Fruit fly (Drosophila melanogaster) whole organism, embryonic: Measurements from ENCODE around the gene CG6497.
A peak's percentile ranks its signal among the peaks of the same experiment; 100 is the strongest.

Experiments
- CG12155 ChIP-seq: fragments of 200-800 bp; sonication (Bioruptor generic); optimal IDR thresholded peaks from 3 replicates; lab custom pipeline; 2016; ENCODE audit warnings: missing biosample characterization, missing genetic modification characterization
- CG12236 ChIP-seq: fragments of 200-800 bp; sonication (Bioruptor generic); optimal IDR thresholded peaks from 2 replicates; lab custom pipeline; 2016; ENCODE audit warnings: missing biosample characterization, missing genetic modification characterization
- CG14667 ChIP-seq: fragments of 200-800 bp; sonication (Bioruptor generic); IDR thresholded peaks from 2 replicates; pipeline ENCODE4 v1.3.6; 2022; ENCODE audit warnings: missing biosample characterization, missing genetic modification characterization
- CG15011 ChIP-seq: fragments of 200-800 bp; sonication (Bioruptor generic); optimal IDR thresholded peaks from 3 replicates; lab custom pipeline; 2018; ENCODE audit warnings: missing biosample characterization, mild to moderate bottlenecking, missing genetic modification characterization
- CG15601 ChIP-seq: fragments of 200-800 bp; sonication (Bioruptor generic); optimal IDR thresholded peaks from 3 replicates; lab custom pipeline; 2019; ENCODE audit warnings: missing biosample characterization, mild to moderate bottlenecking, missing genetic modification characterization, moderate library complexity
- CG1602 ChIP-seq: fragments of 200-800 bp; sonication (Bioruptor generic); optimal IDR thresholded peaks from 3 replicates; lab custom pipeline; 2016; ENCODE audit warnings: missing biosample characterization, missing genetic modification characterization
- CG17186 ChIP-seq: fragments of 200-800 bp; sonication (Bioruptor generic); optimal IDR thresholded peaks from 3 replicates; lab custom pipeline; 2017; ENCODE audit warnings: missing biosample characterization, missing genetic modification reagents, missing genetic modification characterization
- CG18764 ChIP-seq: fragments of 200-800 bp; sonication (Bioruptor generic); optimal IDR thresholded peaks from 3 replicates; lab custom pipeline; 2016; ENCODE audit warnings: missing biosample characterization, missing genetic modification characterization
- CG2202 ChIP-seq: fragments of 200-800 bp; sonication (Bioruptor generic); optimal IDR thresholded peaks from 2 replicates; lab custom pipeline; 2018; ENCODE audit warnings: missing biosample characterization, mild to moderate bottlenecking, missing genetic modification characterization
- CG30403 ChIP-seq: fragments of 200-800 bp; sonication (Bioruptor generic); optimal IDR thresholded peaks from 3 replicates; lab custom pipeline; 2016; ENCODE audit warnings: missing biosample characterization, missing genetic modification characterization
- CG32532 ChIP-seq: fragments of 200-800 bp; sonication (Bioruptor generic); IDR thresholded peaks from 2 replicates; pipeline ENCODE4 v1.3.6; 2022; ENCODE audit warnings: missing biosample characterization, missing genetic modification characterization
- CG42726 ChIP-seq: fragments of 200-800 bp; sonication (Bioruptor generic); IDR thresholded peaks from 2 replicates; pipeline ENCODE4 v1.3.6; 2022; ENCODE audit warnings: missing biosample characterization, missing genetic modification characterization; ENCODE audit not compliant: partially characterized antibody
- CG4707 ChIP-seq: fragments of 200-800 bp; sonication (Bioruptor generic); optimal IDR thresholded peaks from 2 replicates; lab custom pipeline; 2018; ENCODE audit warnings: missing biosample characterization, mild to moderate bottlenecking, missing genetic modification characterization, moderate library complexity
- CG5180 ChIP-seq: fragments of 200-800 bp; sonication (Bioruptor generic); optimal IDR thresholded peaks from 3 replicates; lab custom pipeline; 2017; ENCODE audit warnings: missing biosample characterization, missing genetic modification characterization, mild to moderate bottlenecking, moderate library complexity, missing genetic modification reagents
- CG6175 ChIP-seq: fragments of 200-800 bp; sonication (Bioruptor generic); IDR thresholded peaks from 3 replicates; pipeline ENCODE4 v1.3.6; 2022; ENCODE audit warnings: missing biosample characterization, missing genetic modification characterization
- CG6765 ChIP-seq: fragments of 200-800 bp; sonication (Bioruptor generic); optimal IDR thresholded peaks from 3 replicates; lab custom pipeline; 2017; ENCODE audit warnings: missing biosample characterization, mild to moderate bottlenecking, missing genetic modification characterization
- CG7357 ChIP-seq: fragments of 200-800 bp; sonication (Bioruptor generic); IDR thresholded peaks from 3 replicates; pipeline ENCODE4 v1.3.6; 2022; ENCODE audit warnings: missing biosample characterization, missing genetic modification characterization
- CG7372 ChIP-seq: fragments of 200-800 bp; sonication (Bioruptor generic); IDR thresholded peaks from 2 replicates; pipeline ENCODE4 v1.3.6; 2022; ENCODE audit warnings: missing biosample characterization, missing genetic modification characterization
- CG8924 ChIP-seq: fragments of 200-800 bp; optimal IDR thresholded peaks from 3 replicates; lab custom pipeline; 2019; ENCODE audit warnings: missing biosample characterization, mild to moderate bottlenecking, missing genetic modification characterization, moderate library complexity
- CoRest ChIP-seq: fragments of 200-800 bp; sonication (Bioruptor generic); optimal IDR thresholded peaks from 3 replicates; lab custom pipeline; 2018; ENCODE audit warnings: missing biosample characterization, mild to moderate bottlenecking, missing genetic modification characterization, moderate library complexity
- D ChIP-seq, 2 experiments: fragments of 200-800 bp in 1 of 2; fragments of >200 bp in 1 of 2; sonication (Bioruptor generic) in 1 of 2; optimal IDR thresholded peaks; 2 replicates in 1 of 2; 3 replicates in 1 of 2; lab custom pipeline; 2017; ENCODE audit warnings: mild to moderate bottlenecking in 1 of 2, missing biosample characterization in 1 of 2, missing genetic modification characterization in 1 of 2, missing genetic modification reagents in 1 of 2
- Drgx ChIP-seq: fragments of 200-800 bp; sonication (Bioruptor generic); IDR thresholded peaks from 2 replicates; pipeline ENCODE4 v1.3.6; 2022; ENCODE audit warnings: missing biosample characterization, missing genetic modification characterization
- Hr39 ChIP-seq: fragments of >200 bp; optimal IDR thresholded peaks from 2 replicates; lab custom pipeline; 2017
- Hr51 ChIP-seq, 2 experiments: fragments of 200-800 bp; sonication (Bioruptor generic); optimal IDR thresholded peaks; 2 replicates in 1 of 2; 3 replicates in 1 of 2; lab custom pipeline; 2016 to 2018; ENCODE audit warnings: missing biosample characterization in 2 of 2, missing genetic modification characterization in 2 of 2, mild to moderate bottlenecking in 1 of 2, moderate library complexity in 1 of 2
- Myb ChIP-seq: fragments of 200-800 bp; sonication (Bioruptor generic); optimal IDR thresholded peaks from 2 replicates; lab custom pipeline; 2016; ENCODE audit warnings: missing biosample characterization, missing genetic modification characterization
- NK7.1 ChIP-seq: fragments of 200-800 bp; sonication (Bioruptor generic); optimal IDR thresholded peaks from 3 replicates; lab custom pipeline; 2016; ENCODE audit warnings: missing biosample characterization, missing genetic modification characterization
- Nf-YC ChIP-seq: fragments of 200-800 bp; optimal IDR thresholded peaks from 3 replicates; lab custom pipeline; 2019; ENCODE audit warnings: missing biosample characterization, mild to moderate bottlenecking, missing genetic modification characterization, moderate library complexity
- Oli ChIP-seq: fragments of 200-800 bp; sonication (Bioruptor generic); optimal IDR thresholded peaks from 2 replicates; lab custom pipeline; 2018; ENCODE audit warnings: missing biosample characterization, mild to moderate bottlenecking, missing genetic modification characterization, moderate library complexity
- Rfx ChIP-seq: fragments of 200-800 bp; sonication (Bioruptor generic); IDR thresholded peaks from 2 replicates; pipeline ENCODE4 v1.3.6; 2022; ENCODE audit warnings: missing biosample characterization, missing genetic modification characterization
- Sox100B ChIP-seq: fragments of 200-800 bp; sonication (Bioruptor generic); optimal IDR thresholded peaks from 3 replicates; lab custom pipeline; 2018; ENCODE audit warnings: missing biosample characterization, mild to moderate bottlenecking, missing genetic modification characterization
- Sox102F ChIP-seq: fragments of 200-800 bp; sonication (Bioruptor generic); optimal IDR thresholded peaks from 2 replicates; lab custom pipeline; 2018; ENCODE audit warnings: missing biosample characterization, mild to moderate bottlenecking, missing genetic modification characterization, moderate library complexity
- Sry-β ChIP-seq: fragments of 200-800 bp; sonication (Bioruptor generic); optimal IDR thresholded peaks from 2 replicates; lab custom pipeline; 2018; ENCODE audit warnings: missing biosample characterization, mild to moderate bottlenecking, missing genetic modification characterization, moderate library complexity
- cas ChIP-seq: fragments of 200-800 bp; sonication (Bioruptor generic); IDR thresholded peaks from 2 replicates; pipeline ENCODE4 v1.3.6; 2022; ENCODE audit warnings: missing biosample characterization, missing genetic modification characterization
- chif ChIP-seq, 2 experiments: fragments of 200-800 bp; sonication (Bioruptor generic); optimal IDR thresholded peaks; 3 replicates each; lab custom pipeline; 2016; ENCODE audit warnings: missing biosample characterization in 2 of 2, missing genetic modification characterization in 2 of 2
- chn ChIP-seq: fragments of 200-800 bp; sonication (Bioruptor generic); optimal IDR thresholded peaks from 2 replicates; lab custom pipeline; 2016; ENCODE audit warnings: missing biosample characterization, missing genetic modification characterization
- dan ChIP-seq: fragments of 200-800 bp; sonication (Bioruptor generic); IDR thresholded peaks from 2 replicates; pipeline ENCODE4 v1.3.6; 2022; ENCODE audit warnings: missing biosample characterization, missing genetic modification characterization
- dysf ChIP-seq: fragments of 200-800 bp; sonication (Bioruptor generic); IDR thresholded peaks from 3 replicates; pipeline ENCODE4 v1.3.6; 2022; ENCODE audit warnings: missing biosample characterization, missing genetic modification characterization
- emc ChIP-seq: fragments of 200-800 bp; sonication (Bioruptor generic); optimal IDR thresholded peaks from 2 replicates; lab custom pipeline; 2016; ENCODE audit warnings: missing biosample characterization, missing genetic modification characterization
- en ChIP-seq: fragments of 200-800 bp; sonication (Bioruptor generic); optimal IDR thresholded peaks from 2 replicates; lab custom pipeline; 2016; ENCODE audit warnings: missing biosample characterization, missing genetic modification characterization
- eyg ChIP-seq: fragments of 200-800 bp; sonication (Bioruptor generic); optimal IDR thresholded peaks from 3 replicates; lab custom pipeline; 2016; ENCODE audit warnings: missing biosample characterization, missing genetic modification characterization
- gce ChIP-seq: fragments of 200-800 bp; sonication (Bioruptor generic); IDR thresholded peaks from 3 replicates; pipeline ENCODE4 v1.3.6; 2022; ENCODE audit warnings: missing biosample characterization, missing genetic modification characterization
- gcm2 ChIP-seq: fragments of 200-800 bp; sonication (Bioruptor generic); optimal IDR thresholded peaks from 2 replicates; lab custom pipeline; 2016; ENCODE audit warnings: missing biosample characterization, missing genetic modification characterization
- inv ChIP-seq: fragments of 200-800 bp; sonication (Bioruptor generic); IDR thresholded peaks from 2 replicates; pipeline ENCODE4 v1.3.6; 2022; ENCODE audit warnings: missing biosample characterization, missing genetic modification characterization; ENCODE audit not compliant: partially characterized antibody
- knrl ChIP-seq: fragments of 200-800 bp; sonication (Bioruptor generic); IDR thresholded peaks from 3 replicates; pipeline ENCODE4 v1.3.6; 2022; ENCODE audit warnings: missing biosample characterization, missing genetic modification characterization; ENCODE audit not compliant: partially characterized antibody
- lab ChIP-seq: fragments of 200-800 bp; sonication (Bioruptor generic); optimal IDR thresholded peaks from 3 replicates; lab custom pipeline; 2017; ENCODE audit warnings: missing biosample characterization, missing genetic modification characterization, mild to moderate bottlenecking, moderate library complexity, missing genetic modification reagents
- row ChIP-seq: fragments of 200-800 bp; sonication (Bioruptor generic); IDR thresholded peaks from 3 replicates; pipeline ENCODE4 v1.3.6; 2022; ENCODE audit warnings: missing biosample characterization, missing genetic modification characterization
- salm ChIP-seq: fragments of 200-800 bp; sonication (Bioruptor generic); optimal IDR thresholded peaks from 2 replicates; lab custom pipeline; 2018; ENCODE audit warnings: missing biosample characterization, mild to moderate bottlenecking, missing genetic modification characterization
- sim ChIP-seq: fragments of 200-800 bp; sonication (Bioruptor generic); IDR thresholded peaks from 2 replicates; pipeline ENCODE4 v1.3.6; 2022; ENCODE audit warnings: missing biosample characterization, missing genetic modification characterization
- stwl ChIP-seq: fragments of 200-800 bp; sonication (Bioruptor generic); optimal IDR thresholded peaks from 3 replicates; lab custom pipeline; 2018; ENCODE audit warnings: missing biosample characterization, mild to moderate bottlenecking, missing genetic modification characterization, moderate library complexity
- wdn ChIP-seq: fragments of 200-800 bp; sonication (Bioruptor generic); IDR thresholded peaks from 2 replicates; pipeline ENCODE4 v1.3.6; 2022; ENCODE audit warnings: missing biosample characterization, missing genetic modification characterization
- yki ChIP-seq: fragments of >200 bp; optimal IDR thresholded peaks from 3 replicates; lab custom pipeline; 2018
- zen2 ChIP-seq: fragments of 200-800 bp; sonication (Bioruptor generic); IDR thresholded peaks from 3 replicates; pipeline ENCODE4 v1.3.6; 2022; ENCODE audit warnings: missing biosample characterization, missing genetic modification characterization; ENCODE audit not compliant: partially characterized antibody

Gene CG6497

dm6 chr3L:17219299-17219698 lies 34.4 kb downstream of the CG6497 start (continued):
- TF ChIP-seq gce (no peak), Nf-YC (tag; lab: Kevin White, UChicago) (no peak), CG1602 (GFP tag; lab: Kevin White, UChicago) (no peak), CG6765 (GFP tag; lab: Kevin White, UChicago) (no peak), knrl (no peak), CG4707 (GFP tag; lab: Kevin White, UChicago) (no peak), Sox102F (GFP tag; lab: Kevin White, UChicago) (peak; percentile 12), Sry-β (no peak), CoRest (tag; lab: Kevin White, UChicago) (no peak), zen2 (GFP tag; lab: Robert Waterston, UW) (no peak), lab (GFP tag; lab: Kevin White, UChicago) (no peak), dan (GFP tag; lab: Robert Waterston, UW) (no peak), Sox100B (GFP tag; lab: Kevin White, UChicago) (no peak), Drgx (0 out of 2 replicates have a peak, but pooled peaks have one; percentile 20), Oli (tag; lab: Kevin White, UChicago) (peak; percentile 26), D (optimal IDR thresholded peaks at IDR 0.05; lab: Kevin White, UChicago) (no peak), D (GFP tag; optimal IDR thresholded peaks at IDR 0.05; lab: Kevin White, UChicago) (no peak), CG7357 (GFP tag; lab: Robert Waterston, UW) (no peak), NK7.1 (GFP tag; lab: Kevin White, UChicago) (no peak), CG15011 (no peak), chn (GFP tag; lab: Kevin White, UChicago) (no peak), CG14667 (GFP tag; lab: Robert Waterston, UW) (no peak), cas (GFP tag; lab: Robert Waterston, UW) (no peak), stwl (no peak), row (GFP tag; lab: Robert Waterston, UW) (0 out of 3 replicates have a peak, but pooled peaks have one; percentile 10), CG32532 (GFP tag; lab: Robert Waterston, UW) (no peak), en (no peak), CG6175 (GFP tag; lab: Robert Waterston, UW) (no peak), CG17186 (no peak), CG2202 (tag; lab: Kevin White, UChicago) (no peak), salm (tag; lab: Kevin White, UChicago) (no peak), CG8924 (tag; lab: Kevin White, UChicago) (no peak), CG18764 (GFP tag; lab: Kevin White, UChicago) (no peak), CG15601 (tag; lab: Kevin White, UChicago) (no peak), Rfx (no peak), CG12236 (GFP tag; lab: Kevin White, UChicago) (no peak), gcm2 (no peak), Myb (GFP tag; lab: Kevin White, UChicago) (no peak), CG30403 (GFP tag; lab: Kevin White, UChicago) (peak; percentile 17), wdn (GFP tag; lab: Robert Waterston, UW) (no peak), Hr39 (no peak), CG5180 (GFP tag; lab: Kevin White, UChicago) (no peak), inv (GFP tag; lab: Robert Waterston, UW) (no peak), CG12155 (GFP tag; lab: Kevin White, UChicago) (no peak), CG42726 (GFP tag; lab: Robert Waterston, UW) (no peak), chif (GFP tag; optimal IDR thresholded peaks at IDR 0.05; lab: Kevin White, UChicago) (no peak), dysf (GFP tag; lab: Robert Waterston, UW) (0 out of 3 replicates have a peak, but pooled peaks have one; percentile 23), emc (GFP tag; lab: Kevin White, UChicago) (no peak), CG7372 (GFP tag; lab: Robert Waterston, UW) (no peak), eyg (GFP tag; lab: Kevin White, UChicago) (no peak), yki (no peak), sim (GFP tag; lab: Robert Waterston, UW) (no peak), Hr51 (GFP tag; optimal IDR thresholded peaks at IDR 0.05; lab: Kevin White, UChicago) (peak in 1 of 2 experiments; percentile 25)
